Fruit fly (Drosophila melanogaster): Measurements from ENCODE around the gene CG11893.
A peak's percentile ranks its signal among the peaks of the same experiment; 100 is the strongest.

DNA sequence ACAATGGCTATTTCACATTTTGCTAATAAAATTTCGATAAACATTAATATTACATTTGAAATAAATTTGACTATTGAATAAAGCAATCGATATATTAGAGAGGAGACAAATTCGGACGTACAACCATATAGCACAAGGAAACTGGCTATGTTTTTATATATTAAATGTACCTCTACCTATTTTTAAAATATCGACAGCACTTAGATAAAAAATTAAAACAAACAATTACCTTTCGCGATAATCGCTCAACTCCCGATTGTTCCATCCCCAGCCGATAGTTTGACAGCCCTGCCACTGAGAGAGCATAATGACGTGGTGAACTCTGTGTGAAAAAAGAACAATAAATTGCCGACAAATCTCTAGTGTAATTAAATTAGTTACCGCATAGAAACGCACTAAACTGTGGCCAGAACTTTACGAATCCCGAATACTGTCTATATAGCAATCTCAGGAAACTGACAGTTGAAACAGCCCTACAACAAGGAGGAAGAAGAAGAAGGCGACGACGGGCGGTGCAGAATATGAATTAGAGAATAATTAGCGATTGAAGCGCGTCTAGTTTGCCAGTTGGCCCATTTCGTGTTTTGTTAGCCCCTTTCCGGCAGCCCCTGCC, 31.0 kb upstream of the CG11893 start, which contains the start of gene CG11857:
- TF ChIP-seq CG8478 (optimal IDR thresholded peaks at IDR 0.05) (no peak), CTCF (optimal IDR thresholded peaks at IDR 0.05) (peak; percentile 7 to 17)
